Fruit fly (Drosophila melanogaster) Kc167 (cell line): ENCODE data around the gene CtsK1.
A peak's percentile ranks its signal among the peaks of the same experiment; 100 is the strongest.

Experiments
- Myc ChIP-seq: fragments of >200 bp; optimal IDR thresholded peaks from 2 replicates; lab custom pipeline; 2017; ENCODE audit warnings: missing external identifiers
- Sin3A ChIP-seq: fragments of >200 bp; optimal IDR thresholded peaks from 2 replicates; lab custom pipeline; 2018; ENCODE audit warnings: missing external identifiers
- h ChIP-seq: fragments of >200 bp; optimal IDR thresholded peaks from 3 replicates; lab custom pipeline; 2018; ENCODE audit warnings: missing external identifiers
- insv ChIP-seq: fragments of >200 bp; optimal IDR thresholded peaks from 3 replicates; lab custom pipeline; 2018; ENCODE audit warnings: missing external identifiers
- psq ChIP-seq: fragments of >200 bp; optimal IDR thresholded peaks from 2 replicates; lab custom pipeline; 2017; ENCODE audit warnings: missing external identifiers
- ttk ChIP-seq: sonication (Bioruptor generic); optimal IDR thresholded peaks from 2 replicates; lab custom pipeline; 2017; ENCODE audit warnings: missing external identifiers

CtsK1 gene

DNA sequence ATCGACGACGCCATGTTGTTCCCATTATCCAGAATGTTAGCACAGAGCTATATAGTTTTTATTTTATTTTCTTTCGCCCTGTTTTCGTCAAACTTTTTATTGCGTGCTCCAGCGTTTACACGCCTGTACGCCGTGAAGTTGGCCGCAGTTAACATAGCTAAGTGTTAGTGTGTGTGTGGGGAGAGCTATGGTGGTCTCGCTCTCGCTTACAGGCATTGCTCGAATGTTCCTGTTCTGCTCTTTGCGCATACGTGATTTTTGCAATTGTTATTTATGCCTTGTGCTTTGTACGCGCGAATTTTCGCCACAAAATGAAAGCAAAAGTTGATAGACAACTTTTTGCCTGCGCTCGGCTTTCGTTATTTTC lies 10.0 kb downstream of the CtsK1 start:
- TF ChIP-seq psq (lab: Kevin White, UChicago) = peak; percentile 97
- no peak for TF ChIP-seq Sin3A
- no peak for TF ChIP-seq h

DNA sequence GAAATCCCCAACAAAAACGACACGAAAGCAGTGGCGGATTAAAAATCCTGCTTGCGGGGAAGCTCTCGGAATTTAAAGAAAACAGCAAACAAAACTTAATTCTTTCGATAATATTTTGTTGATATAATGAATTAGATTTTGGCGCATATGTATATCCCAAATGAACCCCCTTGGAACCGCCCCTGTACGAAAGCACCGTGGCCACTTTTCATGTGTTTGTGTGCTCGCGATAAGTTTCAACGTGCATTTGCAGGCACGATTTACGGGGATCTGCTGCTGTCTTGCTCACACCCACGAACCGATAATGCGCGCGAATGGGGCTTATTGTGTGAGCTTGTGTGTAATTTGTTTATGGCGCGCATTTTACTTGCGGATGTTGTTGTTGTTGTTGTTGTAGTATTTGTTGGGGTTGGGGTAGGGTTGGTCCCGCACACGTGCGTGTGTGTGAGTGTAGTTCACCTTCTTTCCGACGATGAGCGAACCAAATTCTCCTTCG lies 11.0 kb downstream of the CtsK1 start:
- TF ChIP-seq psq (lab: Kevin White, UChicago) = peak; percentile 44
- TF ChIP-seq Myc = no peak

DNA sequence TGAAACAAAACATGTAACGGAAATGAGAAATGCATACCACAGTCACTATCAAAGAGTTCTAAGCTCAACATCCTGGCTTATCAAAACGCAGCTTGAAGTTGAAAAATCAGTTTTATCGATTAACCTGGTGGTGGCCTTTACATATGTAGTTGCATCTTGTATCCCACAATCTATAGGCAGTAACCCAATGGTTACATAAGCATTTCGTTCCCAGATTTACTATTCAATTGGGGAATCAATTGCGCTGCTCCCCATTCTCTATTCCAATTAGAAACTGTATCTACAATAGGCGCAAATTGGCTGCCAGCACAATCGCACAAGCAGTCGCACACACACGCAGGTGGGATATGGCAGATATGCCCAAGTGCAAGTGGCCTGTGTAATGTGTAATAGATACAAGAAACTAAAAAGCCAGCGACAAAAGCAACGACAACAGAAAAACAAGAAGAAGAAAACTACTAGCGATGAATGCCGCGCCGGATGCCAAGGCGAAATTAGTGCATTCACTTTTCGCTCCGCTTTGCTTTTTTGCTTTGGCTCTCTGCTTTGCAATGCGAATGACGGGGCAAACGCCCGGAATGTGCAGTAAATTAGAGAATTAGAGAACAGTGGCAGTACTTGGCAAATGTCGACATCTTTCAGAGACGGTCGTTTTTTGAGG lies 11.7 kb downstream of the CtsK1 start:
- TF ChIP-seq Myc = no peak
- TF ChIP-seq Sin3A = no peak
- no peak for TF ChIP-seq h
- no peak for TF ChIP-seq ttk (lab: Kevin White, UChicago)
- no peak for TF ChIP-seq psq (lab: Kevin White, UChicago)
- no peak for TF ChIP-seq insv

DNA sequence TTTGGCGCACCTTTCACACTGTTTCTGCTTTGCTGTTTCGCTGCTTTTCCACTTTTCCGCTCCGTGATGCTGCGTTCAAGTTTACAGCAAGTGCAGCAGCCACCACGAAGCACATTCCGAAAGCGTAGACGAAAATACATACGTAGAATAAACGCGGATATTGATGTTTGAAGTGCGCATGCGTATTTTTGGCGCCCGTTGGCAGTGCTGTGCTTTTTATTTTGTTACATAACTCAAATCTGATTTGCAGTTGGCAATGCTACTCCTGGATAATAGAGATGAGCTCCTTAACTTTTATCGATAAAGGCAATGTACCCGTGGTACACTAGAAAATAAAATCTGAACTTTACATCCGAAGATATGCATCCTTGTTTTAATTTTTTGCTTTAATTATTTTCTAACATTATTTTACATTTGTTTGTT lies 12.7 kb downstream of the CtsK1 start:
- TF ChIP-seq ttk (lab: Kevin White, UChicago) (no peak), h (no peak), psq (lab: Kevin White, UChicago) (no peak), Myc (no peak), Sin3A (no peak), insv (no peak)

DNA sequence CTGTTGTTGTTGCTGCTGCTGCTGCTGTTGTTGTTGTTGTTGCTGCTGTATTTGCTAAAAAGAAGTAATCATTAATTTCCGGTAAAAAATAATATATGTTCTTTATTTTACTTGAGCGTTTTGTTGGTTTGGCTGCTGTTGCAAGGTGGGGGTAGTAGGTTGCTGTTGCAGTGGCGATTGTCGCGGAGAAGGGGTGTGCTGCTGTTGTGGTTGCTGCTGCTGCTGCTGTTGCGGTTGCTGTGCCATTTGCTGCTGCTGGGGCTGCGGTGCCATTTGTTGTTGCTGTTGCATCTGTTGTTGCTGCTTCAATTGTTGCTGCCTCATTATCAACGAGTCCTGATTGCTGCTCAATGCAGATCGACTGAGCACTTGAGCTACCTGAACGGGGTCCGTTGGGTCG lies 31.7 kb downstream of the CtsK1 start:
- TF ChIP-seq h (no peak), psq (lab: Kevin White, UChicago) (no peak), insv (no peak), ttk (lab: Kevin White, UChicago) (no peak), Myc (no peak), Sin3A (no peak)

DNA sequence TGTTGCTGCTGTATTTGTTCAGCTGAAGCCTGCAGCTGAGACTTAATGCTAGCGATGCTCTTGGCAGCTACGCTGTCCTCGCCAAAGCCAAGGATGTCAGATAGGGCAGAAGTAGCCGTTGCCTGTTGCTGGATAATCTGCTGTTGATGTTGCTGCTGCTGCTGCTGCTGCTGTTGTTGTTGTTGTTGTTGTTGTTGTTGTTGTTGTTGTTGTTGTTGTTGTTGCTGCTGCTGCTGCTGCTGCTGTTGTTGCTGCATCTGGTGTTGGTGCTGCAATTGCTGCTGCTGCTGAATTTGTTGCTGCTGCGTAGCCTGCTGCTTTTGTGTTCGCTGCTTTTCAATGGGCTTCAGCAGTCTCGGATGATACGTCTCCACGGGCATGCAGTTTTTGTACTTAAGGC lies 33.5 kb downstream of the CtsK1 start:
- TF ChIP-seq insv (no peak), Myc (no peak), h (no peak), ttk (lab: Kevin White, UChicago) (no peak), Sin3A (no peak)

DNA sequence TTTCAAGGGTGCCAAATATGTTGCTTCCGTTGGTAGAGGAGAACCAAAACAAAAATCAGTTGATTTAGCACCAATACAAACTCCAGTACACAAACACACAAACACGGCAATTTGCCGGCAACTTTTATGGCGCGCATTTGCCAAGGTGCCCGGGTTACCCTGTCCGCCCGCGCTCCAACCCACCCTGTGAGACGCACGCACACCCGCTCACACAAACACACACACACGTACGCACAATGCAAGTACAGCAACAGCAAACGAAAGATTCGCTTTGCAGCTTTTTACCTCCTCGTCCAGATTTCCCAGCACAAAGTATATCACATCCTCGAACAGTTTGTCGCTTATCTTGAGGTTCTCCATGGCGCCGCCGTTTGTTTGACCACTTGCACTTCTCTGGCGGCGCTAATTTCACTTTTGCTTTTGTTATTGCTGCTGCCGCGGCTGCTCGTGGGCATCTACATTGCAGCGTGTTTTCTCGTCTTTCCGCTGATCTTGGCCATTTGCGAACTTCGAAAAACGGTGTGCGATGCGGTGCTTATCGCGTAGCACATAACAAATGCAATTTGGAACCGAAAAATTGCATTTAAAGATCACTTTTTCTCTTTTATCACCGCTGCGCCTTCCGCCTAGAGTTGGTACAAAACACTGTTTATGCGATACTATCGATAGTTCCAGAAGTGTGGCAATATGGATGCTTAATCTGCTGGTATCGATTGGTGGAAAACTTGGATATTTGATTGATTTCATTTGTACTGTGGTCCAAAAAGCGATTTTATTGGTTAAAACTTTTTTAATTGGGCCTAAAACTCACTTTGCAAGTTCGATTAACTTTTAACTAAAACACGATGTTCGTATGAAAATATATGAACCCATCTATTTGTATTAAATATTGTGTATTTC lies 34.7 kb downstream of the CtsK1 start, which contains the start of gene Ptip:
TSS of gene Ptip (minus strand) at position 637 of the 900 bp plus-strand sequence.
- TF ChIP-seq ttk (lab: Kevin White, UChicago) (no peak), psq (lab: Kevin White, UChicago) (no peak), Myc (no peak), Sin3A (no peak), h (no peak), insv (no peak)

DNA sequence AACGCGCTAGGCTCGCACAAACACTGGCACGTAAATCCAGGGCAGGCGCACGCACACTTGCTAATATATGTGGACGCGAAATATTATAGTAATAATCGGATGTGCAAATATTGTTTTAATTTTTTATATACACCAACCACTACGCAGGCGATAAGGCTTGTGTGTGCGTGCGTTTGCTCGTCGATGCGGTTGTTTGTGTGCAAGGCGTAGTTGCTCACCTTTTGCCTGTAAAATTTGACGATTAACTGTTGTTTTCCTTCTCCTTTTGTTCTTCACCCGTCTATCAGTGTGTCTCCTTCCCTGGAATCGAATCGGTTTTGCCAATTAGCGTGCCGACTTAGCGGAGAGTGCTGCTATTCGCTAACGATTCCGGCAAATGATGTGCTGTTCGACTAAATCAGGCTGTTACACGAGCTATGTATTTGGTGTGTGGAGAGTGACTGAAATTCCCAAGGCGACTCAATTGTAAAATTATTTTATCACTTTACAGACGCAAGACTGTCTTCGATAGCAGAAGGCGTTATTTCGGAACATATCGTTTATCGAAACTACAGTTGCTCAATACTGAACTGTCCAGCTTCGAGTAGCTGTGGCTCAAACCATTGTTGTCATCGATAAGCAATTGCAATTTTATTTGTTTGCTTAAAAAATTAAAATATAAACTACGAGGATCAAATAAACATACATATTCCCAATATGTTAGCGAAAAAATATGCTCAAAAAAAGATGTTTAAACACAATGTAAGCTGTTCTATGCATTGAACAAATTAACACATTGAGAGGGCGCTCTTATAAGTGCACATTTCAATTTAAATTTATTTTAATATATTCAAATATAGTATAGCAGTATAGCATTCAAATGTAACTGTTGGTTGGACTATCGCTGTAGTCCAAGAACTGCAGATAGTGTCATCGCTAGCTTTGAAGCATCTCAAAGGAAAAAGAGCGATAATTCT lies 37.4 kb downstream of the CtsK1 start, which contains the start of the genes CG6650 and endos:
TSS of gene CG6650 (plus strand) at position 280 of the 956 bp plus-strand sequence.
TSS of gene endos (minus strand) at position 536 of the 956 bp plus-strand sequence.
- no peak for TF ChIP-seq insv

DNA sequence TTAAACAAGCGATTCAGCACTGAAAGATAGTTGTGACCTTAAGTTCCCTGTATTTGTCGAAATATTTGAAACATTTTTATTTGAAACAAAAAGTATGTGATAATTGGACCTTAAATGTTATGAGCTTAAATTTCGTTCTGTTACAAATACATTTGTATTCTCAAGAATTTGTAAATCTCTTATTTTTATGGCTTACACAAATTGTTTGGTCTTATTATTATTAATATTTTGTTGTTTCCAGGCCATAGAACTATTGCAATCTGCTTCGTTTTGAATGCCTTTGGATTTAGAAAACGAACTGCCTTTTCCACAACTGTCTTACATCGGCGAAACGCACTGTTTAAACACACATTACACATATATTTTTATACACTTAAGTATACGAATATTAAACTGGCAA lies 40.4 kb downstream of the CtsK1 start, which contains the start of gene CG6661:
TSS of gene CG6661 (plus strand) at position 301 of the 400 bp plus-strand sequence.
- TF ChIP-seq psq (lab: Kevin White, UChicago) (no peak), Sin3A (no peak), Myc (no peak), insv (no peak), ttk (lab: Kevin White, UChicago) (no peak), h (no peak)

DNA sequence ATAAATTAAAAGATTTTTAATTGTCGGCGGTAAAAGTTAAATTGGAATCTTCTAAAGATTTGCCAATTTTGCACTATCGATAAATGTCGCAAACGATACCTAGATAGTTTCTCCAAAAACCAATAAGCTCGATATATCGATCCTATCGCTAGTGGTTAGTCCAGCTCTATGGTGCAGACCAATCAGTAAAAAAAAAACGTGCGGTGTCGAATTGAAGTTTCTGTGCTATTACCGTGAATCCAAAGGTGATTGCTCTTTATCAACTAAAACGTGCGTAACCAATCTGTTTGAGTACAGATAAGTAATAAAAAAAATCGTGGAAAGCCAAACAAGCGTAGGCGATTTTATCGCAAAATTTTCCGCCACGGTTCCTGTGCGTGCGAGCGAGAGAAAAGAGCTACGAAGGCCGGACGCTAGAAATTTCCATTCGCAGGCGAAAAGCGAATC lies 42.9 kb downstream of the CtsK1 start, which contains the start of gene Hsp110:
TSS of gene Hsp110 (plus strand) at position 153 of the 447 bp plus-strand sequence.
- TF ChIP-seq Sin3A (no peak), h (no peak), psq (lab: Kevin White, UChicago) (no peak), ttk (lab: Kevin White, UChicago) (no peak), Myc (no peak), insv (no peak)

DNA sequence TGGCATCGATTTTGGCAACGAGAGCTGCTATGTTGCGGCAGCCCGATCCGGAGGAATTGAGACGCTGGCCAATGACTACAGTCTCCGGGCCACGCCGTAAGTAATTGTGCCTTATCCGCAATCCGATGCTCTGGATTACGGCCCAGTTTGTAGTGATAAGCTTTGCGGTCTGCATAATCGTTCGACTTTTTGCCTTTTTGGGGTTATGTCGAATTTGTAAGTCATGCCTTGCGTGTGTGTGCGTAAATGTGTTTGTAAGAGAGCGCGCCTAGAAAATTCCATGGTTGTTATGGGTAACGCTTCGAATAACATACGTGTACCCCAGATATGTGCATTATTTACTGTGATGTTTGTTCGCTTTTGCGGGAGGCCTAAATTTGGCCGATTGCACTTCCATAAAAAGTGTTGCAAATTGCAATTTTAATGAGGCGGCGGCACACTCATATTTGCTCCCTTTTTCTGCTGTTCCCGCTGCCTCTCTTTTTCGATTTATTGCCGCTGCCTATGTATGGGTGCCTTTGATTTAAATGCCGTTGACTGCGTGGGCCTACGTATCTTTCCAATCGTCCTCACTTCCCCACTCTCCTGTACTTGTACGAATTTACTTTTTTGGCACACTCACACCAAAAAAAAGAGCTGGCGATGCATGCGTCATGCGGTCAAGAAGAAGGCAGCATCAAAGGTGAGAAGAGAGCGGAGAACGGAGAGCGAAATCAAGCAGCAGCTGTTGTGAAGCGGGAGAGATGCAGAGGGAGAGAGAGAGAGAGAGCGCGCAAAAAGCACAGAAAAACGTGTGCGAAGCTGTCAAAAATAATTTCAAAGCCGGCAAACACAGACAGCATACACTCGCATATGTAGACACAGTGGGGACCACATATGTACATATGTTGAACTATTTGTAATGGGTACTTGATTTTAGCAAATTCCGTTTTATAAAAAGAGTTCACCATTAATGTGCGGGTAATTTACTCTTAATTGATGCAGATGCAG lies 43.9 kb downstream of the CtsK1 start:
- TF ChIP-seq Myc = no peak
- TF ChIP-seq ttk (lab: Kevin White, UChicago) = no peak
- no peak for TF ChIP-seq insv
- TF ChIP-seq h = no peak
- no peak for TF ChIP-seq Sin3A
- TF ChIP-seq psq (lab: Kevin White, UChicago) = no peak
